Fruit fly (Drosophila melanogaster): ENCODE data around the gene dpr6.

dm6 chr3L:10151527-10151926 lies 177.1 kb downstream of the dpr6 start, which contains the start of gene CG8072:
- TF ChIP-seq CG15710 (tag; optimal IDR thresholded peaks at IDR 0.05) (no peak), CG9948 (tag; optimal IDR thresholded peaks at IDR 0.05) (no peak), CG4496 (GFP tag; IDR thresholded peaks at IDR 0.05) (no peak), CG17806 (tag; optimal IDR thresholded peaks at IDR 0.05) (no peak), rn (GFP tag; IDR thresholded peaks at IDR 0.05) (no peak), Ets98B (GFP tag; IDR thresholded peaks at IDR 0.05) (no peak)

Measured in whole organism, pupa.